Worm (Caenorhabditis elegans): ENCODE results near the gene folt-3.

DNA sequence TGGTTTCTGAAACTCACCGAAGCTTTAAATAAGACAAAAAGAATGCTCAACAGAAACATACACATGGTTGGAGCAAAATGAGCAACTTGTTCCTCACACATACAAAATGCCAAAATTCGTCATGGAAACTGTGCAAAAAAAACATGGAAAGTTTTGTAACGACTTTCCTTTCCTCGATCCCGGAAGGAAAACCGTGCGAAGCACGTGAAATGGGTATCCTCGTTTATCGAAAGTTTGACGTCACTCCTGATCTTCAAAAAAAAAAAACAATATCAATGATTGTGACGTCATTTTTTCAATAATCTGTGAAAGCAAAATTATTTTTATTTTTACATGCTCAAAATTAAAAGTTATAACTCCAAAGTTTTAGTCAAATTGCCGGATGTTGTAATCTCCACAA is 39.3 kb downstream of the folt-3 start, which contains the start of gene clec-212:
- TF ChIP-seq tbx-2 (tag; optimal IDR thresholded peaks at IDR 0.05): no peak
- TF ChIP-seq ttx-3 (tag; optimal IDR thresholded peaks at IDR 0.05): no peak
- no peak for TF ChIP-seq unc-55 (GFP tag; optimal IDR thresholded peaks at IDR 0.05)
- no peak for TF ChIP-seq ceh-45 (GFP tag; IDR thresholded peaks at IDR 0.05)
- no peak for TF ChIP-seq sox-4 (tag; optimal IDR thresholded peaks at IDR 0.05)
- no peak for TF ChIP-seq ama-1 (optimal IDR thresholded peaks at IDR 0.05)
- no peak for TF ChIP-seq npax-4 (tag; optimal IDR thresholded peaks at IDR 0.05)
- no peak for TF ChIP-seq F13H6.1 (tag; optimal IDR thresholded peaks at IDR 0.05)
- no peak for TF ChIP-seq dmd-4 (tag; optimal IDR thresholded peaks at IDR 0.05; ENCODE audit: borderline replicate concordance)
- no peak for TF ChIP-seq ceh-6 (GFP tag; optimal IDR thresholded peaks at IDR 0.05)
- no peak for TF ChIP-seq dve-1 (tag; optimal IDR thresholded peaks at IDR 0.05)

Measured in whole organism, late embryonic.